Worm (Caenorhabditis elegans) whole organism, mixed stage, embryonic: Measurements from ENCODE around the gene flh-3.

Source experiments
- M03D4.4 ChIP-seq: sonication (generic microtip); optimal IDR thresholded peaks from 2 replicates; lab custom pipeline; 2017; ENCODE audit warnings: mild to moderate bottlenecking, missing genetic modification characterization, missing compliant biosample characterization
- ceh-39 ChIP-seq: fragments of 150-350 bp; optimal IDR thresholded peaks from 2 replicates; lab custom pipeline; 2014; ENCODE audit warnings: missing biosample characterization, missing genetic modification characterization
- ceh-43 ChIP-seq: fragments of 200-800 bp; sonication (Bioruptor generic); optimal IDR thresholded peaks from 2 replicates; lab custom pipeline; 2018; ENCODE audit warnings: mild to moderate bottlenecking, missing genetic modification characterization, moderate library complexity, missing compliant biosample characterization
- ceh-83 ChIP-seq: fragments of 200-800 bp; sonication (Bioruptor generic); optimal IDR thresholded peaks from 2 replicates; lab custom pipeline; 2018; ENCODE audit warnings: mild to moderate bottlenecking, missing genetic modification characterization, missing compliant biosample characterization
- ces-1 ChIP-seq: fragments of 150-350 bp; optimal IDR thresholded peaks from 2 replicates; lab custom pipeline; 2014; ENCODE audit warnings: missing biosample characterization, missing genetic modification reagents, missing genetic modification characterization
- cnd-1 ChIP-seq: fragments of 200-800 bp; sonication (Bioruptor generic); optimal IDR thresholded peaks from 2 replicates; lab custom pipeline; 2018; ENCODE audit warnings: mild to moderate bottlenecking, missing genetic modification characterization, missing compliant biosample characterization
- drap-1 ChIP-seq: fragments of 200-800 bp; sonication (Bioruptor generic); optimal IDR thresholded peaks from 3 replicates; lab custom pipeline; 2018; ENCODE audit warnings: mild to moderate bottlenecking, missing genetic modification characterization, missing compliant biosample characterization
- elt-3 ChIP-seq: fragments of 150-350 bp; optimal IDR thresholded peaks from 2 replicates; lab custom pipeline; 2014; ENCODE audit warnings: missing biosample characterization, missing genetic modification characterization
- flh-1 ChIP-seq: fragments of 200-800 bp; sonication (Bioruptor generic); optimal IDR thresholded peaks from 2 replicates; lab custom pipeline; 2018; ENCODE audit warnings: mild to moderate bottlenecking, missing genetic modification characterization, moderate library complexity, missing compliant biosample characterization
- ham-2 ChIP-seq: fragments of 200-800 bp; sonication (Bioruptor generic); optimal IDR thresholded peaks from 2 replicates; lab custom pipeline; 2018; ENCODE audit warnings: mild to moderate bottlenecking, missing genetic modification characterization, missing compliant biosample characterization
- hlh-1 ChIP-seq: fragments of 150-350 bp; optimal IDR thresholded peaks from 2 replicates; lab custom pipeline; 2014; ENCODE audit warnings: missing biosample characterization, missing genetic modification reagents, missing genetic modification characterization
- lin-13 ChIP-seq: fragments of 150-350 bp; optimal IDR thresholded peaks from 2 replicates; lab custom pipeline; 2014; ENCODE audit warnings: missing biosample characterization, missing genetic modification characterization
- lin-32 ChIP-seq: fragments of 200-800 bp; sonication (Bioruptor generic); optimal IDR thresholded peaks from 2 replicates; lab custom pipeline; 2018; ENCODE audit warnings: mild to moderate bottlenecking, missing genetic modification characterization, missing compliant biosample characterization
- lsy-2 ChIP-seq: fragments of 150-350 bp; optimal IDR thresholded peaks from 2 replicates; lab custom pipeline; 2014; ENCODE audit warnings: missing biosample characterization, missing genetic modification characterization
- mab-5 ChIP-seq: fragments of 150-350 bp; optimal IDR thresholded peaks from 2 replicates; lab custom pipeline; 2014; ENCODE audit warnings: missing biosample characterization, missing genetic modification characterization
- mep-1 ChIP-seq: fragments of 150-350 bp; optimal IDR thresholded peaks from 2 replicates; lab custom pipeline; 2017; ENCODE audit warnings: missing biosample characterization, missing genetic modification reagents, missing genetic modification characterization, inconsistent platforms
- mls-2 ChIP-seq: sonication (generic microtip); optimal IDR thresholded peaks from 2 replicates; lab custom pipeline; 2016; ENCODE audit warnings: mild to moderate bottlenecking, missing genetic modification characterization, moderate library complexity, missing compliant biosample characterization
- nhr-12 ChIP-seq: fragments of 150-350 bp; optimal IDR thresholded peaks from 2 replicates; lab custom pipeline; 2014; ENCODE audit warnings: missing biosample characterization, missing genetic modification characterization
- nhr-2 ChIP-seq: fragments of 150-350 bp; optimal IDR thresholded peaks from 2 replicates; lab custom pipeline; 2014; ENCODE audit warnings: missing biosample characterization, missing genetic modification characterization
- nhr-237 ChIP-seq: fragments of 150-350 bp; optimal IDR thresholded peaks from 2 replicates; lab custom pipeline; 2014; ENCODE audit warnings: missing biosample characterization, missing genetic modification characterization
- nhr-28 ChIP-seq: fragments of 150-350 bp; optimal IDR thresholded peaks from 2 replicates; lab custom pipeline; 2014; ENCODE audit warnings: missing biosample characterization, missing genetic modification characterization
- nhr-76 ChIP-seq: sonication (generic microtip); optimal IDR thresholded peaks from 2 replicates; lab custom pipeline; 2017; ENCODE audit warnings: missing biosample characterization, missing genetic modification characterization
- pha-4 ChIP-seq: fragments of 150-350 bp; optimal IDR thresholded peaks from 2 replicates; lab custom pipeline; 2018; ENCODE audit warnings: missing biosample characterization, missing genetic modification reagents, missing genetic modification characterization
- sem-2 ChIP-seq: fragments of 200-800 bp; sonication (Bioruptor generic); optimal IDR thresholded peaks from 2 replicates; lab custom pipeline; 2018; ENCODE audit warnings: mild to moderate bottlenecking, missing genetic modification characterization, missing compliant biosample characterization
- snpc-4 ChIP-seq: fragments of 150-350 bp; optimal IDR thresholded peaks from 2 replicates; lab custom pipeline; 2014; ENCODE audit warnings: missing biosample characterization, missing genetic modification characterization
- sptf-1 ChIP-seq: sonication (generic microtip); optimal IDR thresholded peaks from 2 replicates; lab custom pipeline; 2017; ENCODE audit warnings: mild to moderate bottlenecking, missing genetic modification characterization, moderate library complexity, missing compliant biosample characterization
- tbx-8 ChIP-seq: fragments of 200-800 bp; sonication (Bioruptor generic); optimal IDR thresholded peaks from 2 replicates; lab custom pipeline; 2018; ENCODE audit warnings: mild to moderate bottlenecking, missing genetic modification characterization, moderate library complexity, missing compliant biosample characterization
- unc-120 ChIP-seq: sonication (generic microtip); optimal IDR thresholded peaks from 2 replicates; lab custom pipeline; 2017; ENCODE audit warnings: missing genetic modification characterization, missing compliant biosample characterization; ENCODE audit not compliant: poor library complexity, severe bottlenecking
- unc-39 ChIP-seq: fragments of 150-350 bp; optimal IDR thresholded peaks from 2 replicates; lab custom pipeline; 2014; ENCODE audit warnings: missing biosample characterization, missing genetic modification characterization
- unc-62 ChIP-seq: fragments of 150-350 bp; optimal IDR thresholded peaks from 2 replicates; lab custom pipeline; 2014; ENCODE audit warnings: missing biosample characterization, missing genetic modification reagents, missing genetic modification characterization
- zip-8 ChIP-seq: fragments of 150-350 bp; optimal IDR thresholded peaks from 2 replicates; lab custom pipeline; 2014; ENCODE audit warnings: missing biosample characterization, missing genetic modification characterization

flh-3 gene

ce11 chrIV:9269796-9270195 lies at the start of gene flh-3:
Gene flh-3 (plus strand): TSS chrIV:9270096.
- no peak for TF ChIP-seq pha-4 (tag; lab: Kevin White, UChicago)

DNA sequence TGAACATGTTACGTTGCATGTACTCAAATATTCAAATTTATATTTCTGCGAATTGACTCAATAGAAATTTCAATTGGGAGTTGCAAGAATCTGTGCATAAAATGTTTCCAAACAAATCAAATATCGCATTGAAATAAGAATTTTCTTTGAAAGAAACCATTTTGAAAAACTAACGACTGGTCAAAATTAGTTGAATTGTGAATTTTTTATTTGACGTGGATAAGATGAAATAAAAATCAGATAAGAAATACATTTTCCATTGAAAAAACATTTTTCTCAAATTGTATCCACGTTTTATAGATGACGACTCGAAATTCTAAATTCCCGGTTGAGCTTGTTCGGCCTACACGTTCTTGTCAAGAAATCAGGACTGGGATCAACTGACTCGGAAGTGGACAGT lies 45.1 kb upstream of the flh-3 start, which contains the start of gene C46C2.3:
Gene C46C2.3 (plus strand): TSS at position 301 of the 400 bp plus-strand sequence.
- TF ChIP-seq nhr-76 (tag; lab: Kevin White, UChicago) (no peak), M03D4.4 (tag; lab: Kevin White, UChicago) (no peak), unc-62 (no peak), zip-8 (tag; lab: Kevin White, UChicago) (no peak), cnd-1 (no peak), unc-120 (tag; lab: Kevin White, UChicago) (no peak), lin-32 (GFP tag; lab: Kevin White, UChicago) (no peak), sptf-1 (no peak), ceh-83 (no peak), mab-5 (tag; lab: Kevin White, UChicago) (no peak), sem-2 (no peak), ceh-39 (tag; lab: Kevin White, UChicago) (no peak), pha-4 (tag; lab: Kevin White, UChicago) (no peak)
- TF ChIP-seq, all 35 proteins: peak for 0

DNA sequence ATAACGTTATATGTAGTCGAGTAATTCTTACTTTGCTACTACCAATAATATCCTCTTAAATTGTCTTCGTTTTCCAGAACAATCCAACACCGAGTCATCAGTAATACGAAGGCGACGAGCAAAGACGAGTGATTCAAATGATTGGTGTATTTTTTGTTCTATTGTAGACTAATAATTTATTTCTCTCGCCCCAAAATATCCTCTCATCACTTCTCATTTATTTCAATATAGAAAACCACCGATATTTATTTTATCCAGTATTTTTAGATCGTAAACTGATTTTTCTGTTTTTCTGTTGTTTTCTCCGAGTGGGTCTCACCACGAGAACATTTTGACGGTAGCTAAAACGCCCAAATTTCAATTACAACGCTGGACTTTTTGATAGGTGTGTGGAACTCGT lies 42.2 kb upstream of the flh-3 start:
- TF ChIP-seq flh-1 (GFP tag; lab: Kevin White, UChicago) (no peak), nhr-2 (tag; lab: Kevin White, UChicago) (no peak), hlh-1 (tag; lab: Kevin White, UChicago) (no peak), mep-1 (no peak), snpc-4 (tag; lab: Kevin White, UChicago) (no peak), mls-2 (no peak), ceh-39 (tag; lab: Kevin White, UChicago) (no peak), nhr-76 (tag; lab: Kevin White, UChicago) (no peak), elt-3 (tag; lab: Kevin White, UChicago) (no peak), unc-120 (tag; lab: Kevin White, UChicago) (no peak), mab-5 (tag; lab: Kevin White, UChicago) (no peak), sem-2 (no peak), cnd-1 (no peak)

ce11 chrIV:9232421-9233141 lies 37.3 kb upstream of the flh-3 start, which contains the start of gene Y11D7A.3:
Gene Y11D7A.3 (plus strand): TSS chrIV:9233091.
- no peak for TF ChIP-seq unc-62
- TF ChIP-seq sem-2: no peak
- no peak for TF ChIP-seq tbx-8 (GFP tag; lab: Kevin White, UChicago)

- TF ChIP-seq lin-13 (tag; lab: Kevin White, UChicago): no peak
- TF ChIP-seq ham-2: no peak
- no peak for TF ChIP-seq drap-1 (GFP tag; lab: Kevin White, UChicago)
- no peak for TF ChIP-seq sem-2
- no peak for TF ChIP-seq unc-62
- TF ChIP-seq tbx-8 (GFP tag; lab: Kevin White, UChicago): no peak
- TF ChIP-seq hlh-1 (tag; lab: Kevin White, UChicago): no peak
- no peak for TF ChIP-seq sptf-1
- no peak for TF ChIP-seq lsy-2
- TF ChIP-seq cnd-1: no peak
- TF ChIP-seq nhr-2 (tag; lab: Kevin White, UChicago): no peak
- no peak for TF ChIP-seq M03D4.4 (tag; lab: Kevin White, UChicago)
- TF ChIP-seq nhr-28 (tag; lab: Kevin White, UChicago): no peak
Measured at ce11 chrIV:9239151-9239550, 30.7 kb upstream of the flh-3 start.

ce11 chrIV:9243670-9244069 lies 26.2 kb upstream of the flh-3 start, which contains the start of gene rab-28:
Gene rab-28 (minus strand): TSS chrIV:9244012.
- TF ChIP-seq ces-1: no peak
- TF ChIP-seq cnd-1: no peak
- no peak for TF ChIP-seq pha-4 (tag; lab: Kevin White, UChicago)
- no peak for TF ChIP-seq unc-62
- TF ChIP-seq snpc-4 (tag; lab: Kevin White, UChicago): no peak
- TF ChIP-seq lin-32 (GFP tag; lab: Kevin White, UChicago): no peak
- no peak for TF ChIP-seq nhr-12 (tag; lab: Kevin White, UChicago)
- TF ChIP-seq flh-1 (GFP tag; lab: Kevin White, UChicago): no peak
- TF ChIP-seq mab-5 (tag; lab: Kevin White, UChicago): no peak
- TF ChIP-seq sptf-1: no peak
- TF ChIP-seq zip-8 (tag; lab: Kevin White, UChicago): no peak
- no peak for TF ChIP-seq nhr-237 (tag; lab: Kevin White, UChicago)
- no peak for TF ChIP-seq lin-13 (tag; lab: Kevin White, UChicago)
- TF ChIP-seq mep-1: no peak
- TF ChIP-seq nhr-28 (tag; lab: Kevin White, UChicago): no peak
- TF ChIP-seq elt-3 (tag; lab: Kevin White, UChicago): no peak
- no peak for TF ChIP-seq ceh-43 (GFP tag; lab: Kevin White, UChicago)
- TF ChIP-seq drap-1 (GFP tag; lab: Kevin White, UChicago): no peak
- TF ChIP-seq unc-39 (tag; lab: Kevin White, UChicago): no peak
- TF ChIP-seq nhr-76 (tag; lab: Kevin White, UChicago): no peak
